Fruit fly (Drosophila melanogaster) whole organism, embryonic: ENCODE measurements around the gene CG3104.

ENCODE experiments used
- Atf6 ChIP-seq: fragments of 200-800 bp; sonication (Bioruptor generic); IDR thresholded peaks from 2 replicates; pipeline ENCODE4 v1.3.6; 2022; ENCODE audit warnings: missing biosample characterization, missing genetic modification characterization
- B-H2 ChIP-seq: fragments of 200-800 bp; sonication (Bioruptor generic); optimal IDR thresholded peaks from 2 replicates; lab custom pipeline; 2018; ENCODE audit warnings: missing biosample characterization, mild to moderate bottlenecking, missing genetic modification characterization
- CG10431 ChIP-seq: fragments of 200-800 bp; sonication (Bioruptor generic); optimal IDR thresholded peaks from 3 replicates; lab custom pipeline; 2018; ENCODE audit warnings: missing biosample characterization, mild to moderate bottlenecking, missing genetic modification characterization
- CG10462 ChIP-seq: fragments of 200-800 bp; sonication (Bioruptor generic); optimal IDR thresholded peaks from 2 replicates; lab custom pipeline; 2016; ENCODE audit warnings: missing biosample characterization, missing genetic modification characterization
- CG10959 ChIP-seq: fragments of 200-800 bp; sonication (Bioruptor generic); IDR thresholded peaks from 2 replicates; pipeline ENCODE4 v1.3.6; 2022; ENCODE audit warnings: missing biosample characterization, missing genetic modification characterization
- CG14667 ChIP-seq: fragments of 200-800 bp; sonication (Bioruptor generic); IDR thresholded peaks from 2 replicates; pipeline ENCODE4 v1.3.6; 2022; ENCODE audit warnings: missing biosample characterization, missing genetic modification characterization
- CG16779 ChIP-seq: fragments of 200-800 bp; sonication (Bioruptor generic); IDR thresholded peaks from 2 replicates; pipeline ENCODE4 v1.3.6; 2022; ENCODE audit warnings: missing biosample characterization, missing genetic modification characterization
- CG18476 ChIP-seq: fragments of 200-800 bp; sonication (Bioruptor generic); optimal IDR thresholded peaks from 2 replicates; lab custom pipeline; 2016; ENCODE audit warnings: missing biosample characterization, mild to moderate bottlenecking, missing genetic modification characterization
- CG18764 ChIP-seq: fragments of 200-800 bp; sonication (Bioruptor generic); optimal IDR thresholded peaks from 3 replicates; lab custom pipeline; 2016; ENCODE audit warnings: missing biosample characterization, missing genetic modification characterization
- CG2199 ChIP-seq: fragments of 200-800 bp; sonication (Bioruptor generic); IDR thresholded peaks from 3 replicates; pipeline ENCODE4 v1.3.6; 2022; ENCODE audit warnings: missing biosample characterization, missing genetic modification characterization
- CG2712 ChIP-seq: fragments of 200-800 bp; optimal IDR thresholded peaks from 3 replicates; lab custom pipeline; 2019; ENCODE audit warnings: missing biosample characterization, mild to moderate bottlenecking, missing genetic modification characterization, moderate library complexity
- CG3065 ChIP-seq: fragments of 200-800 bp; sonication (Bioruptor generic); optimal IDR thresholded peaks from 2 replicates; lab custom pipeline; 2016; ENCODE audit warnings: missing biosample characterization, missing genetic modification characterization
- CG31224 ChIP-seq: fragments of 200-800 bp; sonication (Bioruptor generic); IDR thresholded peaks from 2 replicates; pipeline ENCODE4 v1.3.6; 2022; ENCODE audit warnings: missing biosample characterization, missing genetic modification characterization
- CG3407 ChIP-seq: fragments of 200-800 bp; sonication (Bioruptor generic); optimal IDR thresholded peaks from 2 replicates; lab custom pipeline; 2018; ENCODE audit warnings: missing biosample characterization, mild to moderate bottlenecking, missing genetic modification characterization
- CG3726 ChIP-seq: fragments of 200-800 bp; sonication (Bioruptor generic); IDR thresholded peaks from 3 replicates; pipeline ENCODE4, ENCODE4 v1.3.6; 2022; ENCODE audit warnings: missing biosample characterization, missing genetic modification characterization
- CG4282 ChIP-seq: fragments of 200-800 bp; sonication (Bioruptor generic); optimal IDR thresholded peaks from 2 replicates; lab custom pipeline; 2016; ENCODE audit warnings: missing biosample characterization, missing genetic modification characterization
- CG6683 ChIP-seq: fragments of 200-800 bp; sonication (Bioruptor generic); optimal IDR thresholded peaks from 2 replicates; lab custom pipeline; 2017; ENCODE audit warnings: missing biosample characterization, mild to moderate bottlenecking, missing genetic modification characterization, missing genetic modification reagents
- CG6689 ChIP-seq: fragments of 200-800 bp; sonication (Bioruptor generic); IDR thresholded peaks from 2 replicates; pipeline ENCODE4 v1.3.6; 2022; ENCODE audit warnings: missing biosample characterization, missing genetic modification characterization
- CG7271 ChIP-seq: fragments of 200-800 bp; sonication (Bioruptor generic); optimal IDR thresholded peaks from 2 replicates; lab custom pipeline; 2018; ENCODE audit warnings: missing biosample characterization, mild to moderate bottlenecking, missing genetic modification characterization, moderate library complexity
- CG7987 ChIP-seq: fragments of 200-800 bp; sonication (Bioruptor generic); optimal IDR thresholded peaks from 2 replicates; lab custom pipeline; 2018; ENCODE audit warnings: missing biosample characterization, mild to moderate bottlenecking, missing genetic modification characterization, moderate library complexity
- CoRest ChIP-seq: fragments of 200-800 bp; sonication (Bioruptor generic); optimal IDR thresholded peaks from 3 replicates; lab custom pipeline; 2018; ENCODE audit warnings: missing biosample characterization, mild to moderate bottlenecking, missing genetic modification characterization, moderate library complexity
- D19A ChIP-seq: fragments of 200-800 bp; optimal IDR thresholded peaks from 3 replicates; lab custom pipeline; 2019; ENCODE audit warnings: missing biosample characterization, mild to moderate bottlenecking, missing genetic modification characterization, moderate library complexity
- E2f2 ChIP-seq: fragments of 200-800 bp; sonication (Bioruptor generic); IDR thresholded peaks from 2 replicates; pipeline ENCODE4 v1.3.6; 2022; ENCODE audit warnings: missing biosample characterization, missing genetic modification characterization
- Elba2 ChIP-seq: fragments of 200-800 bp; sonication (Bioruptor generic); optimal IDR thresholded peaks from 3 replicates; lab custom pipeline; 2016; ENCODE audit warnings: missing biosample characterization, missing genetic modification characterization
- Gsc ChIP-seq: fragments of 200-800 bp; sonication (Bioruptor generic); IDR thresholded peaks from 2 replicates; pipeline ENCODE4 v1.3.6; 2022; ENCODE audit warnings: missing biosample characterization, missing genetic modification characterization
- HLH3B ChIP-seq: fragments of 200-800 bp; sonication (Bioruptor generic); IDR thresholded peaks from 2 replicates; pipeline ENCODE4 v1.3.6; 2022; ENCODE audit warnings: missing biosample characterization, missing genetic modification characterization
- Oaz ChIP-seq: fragments of 200-800 bp; sonication (Bioruptor generic); IDR thresholded peaks from 2 replicates; pipeline ENCODE4 v1.3.6; 2022; ENCODE audit warnings: missing biosample characterization, missing genetic modification characterization
- Side ChIP-seq: fragments of 200-800 bp; sonication (Bioruptor generic); optimal IDR thresholded peaks from 2 replicates; lab custom pipeline; 2016; ENCODE audit warnings: missing biosample characterization, missing genetic modification characterization
- Sry-β ChIP-seq: fragments of 200-800 bp; sonication (Bioruptor generic); optimal IDR thresholded peaks from 2 replicates; lab custom pipeline; 2018; ENCODE audit warnings: missing biosample characterization, mild to moderate bottlenecking, missing genetic modification characterization, moderate library complexity
- ac ChIP-seq: fragments of 200-800 bp; sonication (Bioruptor generic); optimal IDR thresholded peaks from 3 replicates; lab custom pipeline; 2017; ENCODE audit warnings: missing biosample characterization, mild to moderate bottlenecking, missing genetic modification characterization
- ase ChIP-seq: fragments of 200-800 bp; sonication (Bioruptor generic); IDR thresholded peaks from 3 replicates; pipeline ENCODE4 v1.3.6; 2022; ENCODE audit warnings: missing biosample characterization, missing genetic modification characterization
- crp ChIP-seq, 2 experiments: fragments of 200-800 bp; sonication (Bioruptor generic); optimal IDR thresholded peaks; 2 replicates in 1 of 2; 3 replicates in 1 of 2; lab custom pipeline; 2017; ENCODE audit warnings: missing biosample characterization in 2 of 2, missing genetic modification characterization in 2 of 2, mild to moderate bottlenecking in 1 of 2, moderate library complexity in 1 of 2
- exex ChIP-seq: fragments of 200-800 bp; sonication (Bioruptor generic); optimal IDR thresholded peaks from 4 replicates; lab custom pipeline; 2018; ENCODE audit warnings: missing biosample characterization, mild to moderate bottlenecking, missing genetic modification characterization, moderate library complexity
- eyg ChIP-seq: fragments of 200-800 bp; sonication (Bioruptor generic); optimal IDR thresholded peaks from 3 replicates; lab custom pipeline; 2016; ENCODE audit warnings: missing biosample characterization, missing genetic modification characterization
- fd3F ChIP-seq: fragments of 200-800 bp; sonication (Bioruptor generic); optimal IDR thresholded peaks from 2 replicates; lab custom pipeline; 2018; ENCODE audit warnings: missing biosample characterization, mild to moderate bottlenecking, missing genetic modification characterization, moderate library complexity
- gem ChIP-seq: fragments of 200-800 bp; sonication (Bioruptor generic); optimal IDR thresholded peaks from 2 replicates; lab custom pipeline; 2019; ENCODE audit warnings: missing biosample characterization, mild to moderate bottlenecking, missing genetic modification characterization, moderate library complexity
- grn ChIP-seq: fragments of 200-800 bp; sonication (Bioruptor generic); optimal IDR thresholded peaks from 3 replicates; lab custom pipeline; 2017; ENCODE audit warnings: missing biosample characterization, missing genetic modification characterization
- gsb ChIP-seq: fragments of 200-800 bp; sonication (Bioruptor generic); IDR thresholded peaks from 2 replicates; pipeline ENCODE4 v1.3.6; 2022; ENCODE audit warnings: missing biosample characterization, missing genetic modification characterization
- inv ChIP-seq: fragments of 200-800 bp; sonication (Bioruptor generic); IDR thresholded peaks from 2 replicates; pipeline ENCODE4 v1.3.6; 2022; ENCODE audit warnings: missing biosample characterization, missing genetic modification characterization; ENCODE audit not compliant: partially characterized antibody
- jing ChIP-seq: fragments of 200-800 bp; sonication (Bioruptor generic); optimal IDR thresholded peaks from 2 replicates; lab custom pipeline; 2018; ENCODE audit warnings: missing biosample characterization, mild to moderate bottlenecking, missing genetic modification characterization
- luna ChIP-seq: fragments of 200-800 bp; sonication (Bioruptor generic); optimal IDR thresholded peaks from 2 replicates; lab custom pipeline; 2016; ENCODE audit warnings: missing biosample characterization, missing genetic modification characterization
- peb ChIP-seq: fragments of 200-800 bp; sonication (Bioruptor generic); IDR thresholded peaks from 2 replicates; pipeline ENCODE4 v1.3.6; 2022; ENCODE audit warnings: missing biosample characterization, missing genetic modification characterization
- pnt ChIP-seq: fragments of 200-800 bp; sonication (Bioruptor generic); optimal IDR thresholded peaks from 3 replicates; lab custom pipeline; 2016; ENCODE audit warnings: missing biosample characterization, missing genetic modification characterization
- rib ChIP-seq: fragments of 200-800 bp; sonication (Bioruptor generic); IDR thresholded peaks from 2 replicates; pipeline ENCODE4 v1.3.6; 2022; ENCODE audit warnings: missing biosample characterization, missing genetic modification characterization
- ro ChIP-seq: fragments of 200-800 bp; sonication (Bioruptor generic); IDR thresholded peaks from 2 replicates; pipeline ENCODE4 v1.3.6; 2022; ENCODE audit warnings: missing biosample characterization, missing genetic modification characterization
- so ChIP-seq: fragments of 200-800 bp; sonication (Bioruptor generic); IDR thresholded peaks from 3 replicates; pipeline ENCODE4 v1.3.6; 2022; ENCODE audit warnings: missing biosample characterization, missing genetic modification characterization
- tx ChIP-seq: fragments of 200-800 bp; sonication (Bioruptor generic); optimal IDR thresholded peaks from 2 replicates; lab custom pipeline; 2016; ENCODE audit warnings: missing biosample characterization, missing genetic modification characterization
- unc-4 ChIP-seq: fragments of 200-800 bp; sonication (Bioruptor generic); IDR thresholded peaks from 2 replicates; pipeline ENCODE4 v1.3.6; 2022; ENCODE audit warnings: missing biosample characterization, missing genetic modification characterization; ENCODE audit not compliant: partially characterized antibody
- usp ChIP-seq: fragments of >200 bp; optimal IDR thresholded peaks from 2 replicates; lab custom pipeline; 2017; ENCODE audit warnings: missing biosample characterization, missing genetic modification characterization
- wor ChIP-seq: fragments of 200-800 bp; sonication (Bioruptor generic); IDR thresholded peaks from 2 replicates; pipeline ENCODE4 v1.3.6; 2022; ENCODE audit warnings: missing biosample characterization, missing genetic modification characterization

CG3104 gene

dm6 chr2L:2884683-2885502 is 29.3 kb upstream of the CG3104 start (continued):
- TF ChIP-seq wor (GFP tag; lab: Robert Waterston, UW), result no peak
- no peak for TF ChIP-seq gem
- peak; percentile 55 for TF ChIP-seq exex (tag; lab: Kevin White, UChicago)
- no peak for TF ChIP-seq eyg (GFP tag; lab: Kevin White, UChicago)
- no peak for TF ChIP-seq ro (GFP tag; lab: Robert Waterston, UW)
- TF ChIP-seq CG3065 (GFP tag; lab: Kevin White, UChicago), result no peak
- no peak for TF ChIP-seq Elba2 (GFP tag; lab: Kevin White, UChicago)
- peak; percentile 52 for TF ChIP-seq CG2712 (tag; lab: Kevin White, UChicago)
- no peak for TF ChIP-seq CG6689 (GFP tag; lab: Robert Waterston, UW)
- TF ChIP-seq luna (GFP tag; lab: Kevin White, UChicago), result no peak
- TF ChIP-seq CG18476, result no peak
- peak; percentile 41 for TF ChIP-seq CoRest
- peak; percentile 81 for TF ChIP-seq ac (GFP tag; lab: Kevin White, UChicago)
- peak; percentile 87 for TF ChIP-seq B-H2 (GFP tag; lab: Kevin White, UChicago)
- TF ChIP-seq grn, result no peak
- TF ChIP-seq peb (GFP tag; lab: Robert Waterston, UW), result no peak
- 0 out of 2 replicates have a peak, but pooled peaks have one; percentile 45 for TF ChIP-seq gsb (GFP tag; lab: Robert Waterston, UW)
- TF ChIP-seq jing (GFP tag; lab: Kevin White, UChicago), result no peak
- TF ChIP-seq CG14667 (GFP tag; lab: Robert Waterston, UW), result no peak
- no peak for TF ChIP-seq CG7271
- TF ChIP-seq CG10462, result no peak
- TF ChIP-seq fd3F, result no peak
- no peak for TF ChIP-seq Gsc
- TF ChIP-seq pnt (GFP tag; lab: Kevin White, UChicago), result no peak
- no peak for TF ChIP-seq usp (GFP tag; lab: Kevin White, UChicago)
- peak; percentile 43; the same call in 1 of the 2 replicates for TF ChIP-seq CG31224
- 0 out of 2 replicates have a peak, but pooled peaks have one; percentile 10 for TF ChIP-seq HLH3B
- peak; percentile 67; the same call in 2 of the 3 replicates for TF ChIP-seq ase (GFP tag; lab: Robert Waterston, UW)
- TF ChIP-seq Atf6 (GFP tag; lab: Robert Waterston, UW), result peak; percentile 31
- peak; percentile 61 for TF ChIP-seq Sry-β (GFP tag; lab: Kevin White, UChicago)
- peak; percentile 91 to 99 for TF ChIP-seq crp (GFP tag; optimal IDR thresholded peaks at IDR 0.05; lab: Kevin White, UChicago)
- TF ChIP-seq Oaz (GFP tag; lab: Robert Waterston, UW), result 0 out of 2 replicates have a peak, but pooled peaks have one; percentile 30
- TF ChIP-seq so (GFP tag; lab: Robert Waterston, UW), result no peak
- peak; percentile 16; the same call in 1 of the 2 replicates for TF ChIP-seq unc-4 (GFP tag; lab: Robert Waterston, UW)
- peak; percentile 70 for TF ChIP-seq CG2199 (GFP tag; lab: Robert Waterston, UW)
- TF ChIP-seq CG10431, result no peak
- TF ChIP-seq D19A (tag; lab: Kevin White, UChicago), result peak; percentile 20
- TF ChIP-seq Side (GFP tag; lab: Kevin White, UChicago), result no peak
- TF ChIP-seq tx (GFP tag; lab: Kevin White, UChicago), result peak; percentile 0
- TF ChIP-seq CG3726 (GFP tag; lab: Robert Waterston, UW), result no peak
- no peak for TF ChIP-seq CG6683 (GFP tag; lab: Kevin White, UChicago)
- TF ChIP-seq rib, result peak; percentile 76
- no peak for TF ChIP-seq CG3407 (GFP tag; lab: Kevin White, UChicago)
- no peak for TF ChIP-seq CG18764
- TF ChIP-seq CG16779 (GFP tag; lab: Robert Waterston, UW), result no peak; the same call in 1 of the 2 replicates
- TF ChIP-seq inv (GFP tag; lab: Robert Waterston, UW), result 0 out of 2 replicates have a peak, but pooled peaks have one; percentile 18
- peak; percentile 42 for TF ChIP-seq CG10959 (GFP tag; lab: Robert Waterston, UW)
- TF ChIP-seq CG4282 (GFP tag; lab: Kevin White, UChicago), result no peak
- peak; percentile 83 for TF ChIP-seq CG7987 (GFP tag; lab: Kevin White, UChicago)
- TF ChIP-seq E2f2 (GFP tag; lab: Robert Waterston, UW), result peak; percentile 77
